Fruit fly (Drosophila melanogaster) whole organism, embryonic: Measurements from ENCODE around the gene CG8236.
A peak's percentile ranks its signal among the peaks of the same experiment; 100 is the strongest.

Experiments
- Aef1 ChIP-seq: fragments of 200-800 bp; sonication (Bioruptor generic); IDR thresholded peaks from 3 replicates; pipeline ENCODE4 v1.3.6; 2022; ENCODE audit warnings: missing biosample characterization, missing genetic modification characterization
- CG10462 ChIP-seq: fragments of 200-800 bp; sonication (Bioruptor generic); optimal IDR thresholded peaks from 2 replicates; lab custom pipeline; 2016; ENCODE audit warnings: missing biosample characterization, missing genetic modification characterization
- CG10959 ChIP-seq: fragments of 200-800 bp; sonication (Bioruptor generic); IDR thresholded peaks from 2 replicates; pipeline ENCODE4 v1.3.6; 2022; ENCODE audit warnings: missing biosample characterization, missing genetic modification characterization
- CG12155 ChIP-seq: fragments of 200-800 bp; sonication (Bioruptor generic); optimal IDR thresholded peaks from 3 replicates; lab custom pipeline; 2016; ENCODE audit warnings: missing biosample characterization, missing genetic modification characterization
- CG12299 ChIP-seq: fragments of 200-800 bp; sonication (Bioruptor generic); optimal IDR thresholded peaks from 2 replicates; lab custom pipeline; 2018; ENCODE audit warnings: missing biosample characterization, mild to moderate bottlenecking, missing genetic modification characterization
- CG13775 ChIP-seq: fragments of 200-800 bp; sonication (Bioruptor generic); optimal IDR thresholded peaks from 3 replicates; lab custom pipeline; 2017; ENCODE audit warnings: missing biosample characterization, mild to moderate bottlenecking, missing genetic modification characterization
- CG1529 ChIP-seq: fragments of 200-800 bp; sonication (Bioruptor generic); optimal IDR thresholded peaks from 3 replicates; lab custom pipeline; 2018; ENCODE audit warnings: missing biosample characterization, missing genetic modification characterization
- CG1602 ChIP-seq: fragments of 200-800 bp; sonication (Bioruptor generic); optimal IDR thresholded peaks from 3 replicates; lab custom pipeline; 2016; ENCODE audit warnings: missing biosample characterization, missing genetic modification characterization
- CG1603 ChIP-seq: fragments of 200-800 bp; sonication (Bioruptor generic); optimal IDR thresholded peaks from 2 replicates; lab custom pipeline; 2019; ENCODE audit warnings: missing biosample characterization, mild to moderate bottlenecking, missing genetic modification characterization, moderate library complexity
- CG18764 ChIP-seq: fragments of 200-800 bp; sonication (Bioruptor generic); optimal IDR thresholded peaks from 3 replicates; lab custom pipeline; 2016; ENCODE audit warnings: missing biosample characterization, missing genetic modification characterization
- CG2202 ChIP-seq: fragments of 200-800 bp; sonication (Bioruptor generic); optimal IDR thresholded peaks from 2 replicates; lab custom pipeline; 2018; ENCODE audit warnings: missing biosample characterization, mild to moderate bottlenecking, missing genetic modification characterization
- CG31224 ChIP-seq: fragments of 200-800 bp; sonication (Bioruptor generic); IDR thresholded peaks from 2 replicates; pipeline ENCODE4 v1.3.6; 2022; ENCODE audit warnings: missing biosample characterization, missing genetic modification characterization
- CG31388 ChIP-seq: fragments of 200-800 bp; sonication (Bioruptor generic); optimal IDR thresholded peaks from 2 replicates; lab custom pipeline; 2016; ENCODE audit warnings: missing biosample characterization, missing genetic modification characterization
- CG3995 ChIP-seq: fragments of 200-800 bp; sonication (Bioruptor generic); optimal IDR thresholded peaks from 3 replicates; lab custom pipeline; 2016; ENCODE audit warnings: missing biosample characterization, missing genetic modification characterization
- CG42726 ChIP-seq: fragments of 200-800 bp; sonication (Bioruptor generic); IDR thresholded peaks from 2 replicates; pipeline ENCODE4 v1.3.6; 2022; ENCODE audit warnings: missing biosample characterization, missing genetic modification characterization; ENCODE audit not compliant: partially characterized antibody
- CG6683 ChIP-seq: fragments of 200-800 bp; sonication (Bioruptor generic); optimal IDR thresholded peaks from 2 replicates; lab custom pipeline; 2017; ENCODE audit warnings: missing biosample characterization, mild to moderate bottlenecking, missing genetic modification characterization, missing genetic modification reagents
- CG6765 ChIP-seq: fragments of 200-800 bp; sonication (Bioruptor generic); optimal IDR thresholded peaks from 3 replicates; lab custom pipeline; 2017; ENCODE audit warnings: missing biosample characterization, mild to moderate bottlenecking, missing genetic modification characterization
- CG8478 ChIP-seq: fragments of >200 bp; optimal IDR thresholded peaks from 2 replicates; lab custom pipeline; 2018
- CG8944 ChIP-seq: fragments of 200-800 bp; sonication (Bioruptor generic); optimal IDR thresholded peaks from 3 replicates; lab custom pipeline; 2016; ENCODE audit warnings: missing biosample characterization, missing genetic modification characterization
- CHES-1-like ChIP-seq: fragments of 200-800 bp; sonication (Bioruptor generic); optimal IDR thresholded peaks from 2 replicates; lab custom pipeline; 2016; ENCODE audit warnings: missing biosample characterization, missing genetic modification characterization
- Chrac-16 ChIP-seq: fragments of 200-800 bp; sonication (Bioruptor generic); optimal IDR thresholded peaks from 3 replicates; lab custom pipeline; 2016; ENCODE audit warnings: missing biosample characterization, missing genetic modification characterization
- CrebB ChIP-seq: fragments of 200-800 bp; sonication (Bioruptor generic); optimal IDR thresholded peaks from 3 replicates; lab custom pipeline; 2018; ENCODE audit warnings: missing biosample characterization, mild to moderate bottlenecking, missing genetic modification characterization
- Eip74EF ChIP-seq, 2 experiments: fragments of 200-800 bp in 1 of 2; fragments of >200 bp in 1 of 2; sonication (Bioruptor generic) in 1 of 2; optimal IDR thresholded peaks; 2 replicates each; lab custom pipeline; 2017 to 2019; ENCODE audit warnings: missing biosample characterization in 2 of 2, missing genetic modification characterization in 2 of 2, mild to moderate bottlenecking in 1 of 2, moderate library complexity in 1 of 2
- Ets65A ChIP-seq: fragments of 200-800 bp; sonication (Bioruptor generic); peaks from one replicate; lab custom pipeline; 2016; ENCODE audit warnings: missing biosample characterization, missing genetic modification characterization
- Hr3 ChIP-seq: fragments of 200-800 bp; sonication (Bioruptor generic); optimal IDR thresholded peaks from 3 replicates; lab custom pipeline; 2016; ENCODE audit warnings: missing biosample characterization, missing genetic modification characterization
- Mad ChIP-seq: fragments of 200-800 bp; sonication (Bioruptor generic); optimal IDR thresholded peaks from 2 replicates; lab custom pipeline; 2016; ENCODE audit warnings: missing biosample characterization, missing genetic modification characterization
- Med ChIP-seq: fragments of 200-800 bp; sonication (Bioruptor generic); peaks from one replicate; lab custom pipeline; 2016; ENCODE audit warnings: missing biosample characterization, missing genetic modification characterization, mild to moderate bottlenecking, inconsistent platforms, moderate library complexity
- Oaz ChIP-seq: fragments of 200-800 bp; sonication (Bioruptor generic); IDR thresholded peaks from 2 replicates; pipeline ENCODE4 v1.3.6; 2022; ENCODE audit warnings: missing biosample characterization, missing genetic modification characterization
- Poxn ChIP-seq: fragments of 200-800 bp; sonication (Bioruptor generic); IDR thresholded peaks from 2 replicates; pipeline ENCODE4 v1.3.6; 2022; ENCODE audit warnings: missing biosample characterization, missing genetic modification characterization
- Ptx1 ChIP-seq: fragments of 200-800 bp; sonication (Bioruptor generic); IDR thresholded peaks from 2 replicates; pipeline ENCODE4 v1.3.6; 2022; ENCODE audit warnings: missing biosample characterization, missing genetic modification characterization
- Rx ChIP-seq: fragments of 200-800 bp; sonication (Bioruptor generic); IDR thresholded peaks from 2 replicates; pipeline ENCODE4 v1.3.6; 2022; ENCODE audit warnings: missing biosample characterization, missing genetic modification characterization
- abd-A ChIP-seq: fragments of 200-800 bp; sonication (Bioruptor generic); optimal IDR thresholded peaks from 3 replicates; lab custom pipeline; 2019; ENCODE audit warnings: missing biosample characterization, mild to moderate bottlenecking, missing genetic modification characterization, moderate library complexity
- bcd ChIP-seq: fragments of 200-800 bp; sonication (Bioruptor generic); optimal IDR thresholded peaks from 2 replicates; lab custom pipeline; 2017; ENCODE audit warnings: missing biosample characterization, mild to moderate bottlenecking, missing genetic modification characterization
- cwo ChIP-seq: fragments of 200-800 bp; sonication (Bioruptor generic); optimal IDR thresholded peaks from 3 replicates; lab custom pipeline; 2017; ENCODE audit warnings: missing biosample characterization, missing genetic modification characterization, mild to moderate bottlenecking, moderate library complexity, missing genetic modification reagents
- dmrt11E ChIP-seq: fragments of 200-800 bp; sonication (Bioruptor generic); optimal IDR thresholded peaks from 3 replicates; lab custom pipeline; 2018; ENCODE audit warnings: missing biosample characterization, mild to moderate bottlenecking, missing genetic modification characterization, moderate library complexity
- emc ChIP-seq: fragments of 200-800 bp; sonication (Bioruptor generic); optimal IDR thresholded peaks from 2 replicates; lab custom pipeline; 2016; ENCODE audit warnings: missing biosample characterization, missing genetic modification characterization
- gce ChIP-seq: fragments of 200-800 bp; sonication (Bioruptor generic); IDR thresholded peaks from 3 replicates; pipeline ENCODE4 v1.3.6; 2022; ENCODE audit warnings: missing biosample characterization, missing genetic modification characterization
- gcm ChIP-seq: fragments of 200-800 bp; sonication (Bioruptor generic); optimal IDR thresholded peaks from 2 replicates; lab custom pipeline; 2019; ENCODE audit warnings: missing biosample characterization, mild to moderate bottlenecking, missing genetic modification characterization, moderate library complexity
- gfzf ChIP-seq: fragments of 200-800 bp; sonication (Bioruptor generic); optimal IDR thresholded peaks from 2 replicates; lab custom pipeline; 2016; ENCODE audit warnings: missing biosample characterization, mild to moderate bottlenecking, missing genetic modification characterization, moderate library complexity
- grau ChIP-seq: fragments of 200-800 bp; optimal IDR thresholded peaks from 3 replicates; lab custom pipeline; 2019; ENCODE audit warnings: missing biosample characterization, mild to moderate bottlenecking, missing genetic modification characterization, moderate library complexity
- gro ChIP-seq: fragments of 200-800 bp; sonication (Bioruptor generic); optimal IDR thresholded peaks from 2 replicates; lab custom pipeline; 2016; ENCODE audit warnings: missing biosample characterization, missing genetic modification characterization
- ind ChIP-seq: fragments of 200-800 bp; sonication (Bioruptor generic); optimal IDR thresholded peaks from 3 replicates; lab custom pipeline; 2016; ENCODE audit warnings: missing biosample characterization, missing genetic modification characterization
- jing ChIP-seq: fragments of 200-800 bp; sonication (Bioruptor generic); optimal IDR thresholded peaks from 2 replicates; lab custom pipeline; 2018; ENCODE audit warnings: missing biosample characterization, mild to moderate bottlenecking, missing genetic modification characterization
- ken ChIP-seq: fragments of 200-800 bp; sonication (Bioruptor generic); IDR thresholded peaks from 3 replicates; pipeline ENCODE4 v1.3.6; 2022; ENCODE audit warnings: missing biosample characterization, missing genetic modification characterization
- maf-S ChIP-seq: fragments of 200-800 bp; sonication (Bioruptor generic); optimal IDR thresholded peaks from 2 replicates; lab custom pipeline; 2016; ENCODE audit warnings: missing biosample characterization, missing genetic modification characterization
- nmo ChIP-seq: fragments of 200-800 bp; sonication (Bioruptor generic); optimal IDR thresholded peaks from 2 replicates; lab custom pipeline; 2018; ENCODE audit warnings: missing biosample characterization, mild to moderate bottlenecking, missing genetic modification characterization, moderate library complexity
- ranshi ChIP-seq: fragments of 200-800 bp; sonication (Bioruptor generic); IDR thresholded peaks from 2 replicates; pipeline ENCODE4 v1.3.6; 2022; ENCODE audit warnings: missing biosample characterization, missing genetic modification characterization
- shn ChIP-seq: fragments of 200-800 bp; sonication (Bioruptor generic); optimal IDR thresholded peaks from 3 replicates; lab custom pipeline; 2016; ENCODE audit warnings: missing biosample characterization, missing genetic modification characterization
- sqz ChIP-seq: fragments of 200-800 bp; sonication (Bioruptor generic); optimal IDR thresholded peaks from 3 replicates; lab custom pipeline; 2018; ENCODE audit warnings: missing biosample characterization, mild to moderate bottlenecking, missing genetic modification characterization
- stc ChIP-seq: fragments of 200-800 bp; sonication (Bioruptor generic); IDR thresholded peaks from 2 replicates; pipeline ENCODE4 v1.3.6; 2022; ENCODE audit warnings: missing biosample characterization, missing genetic modification characterization
- tap ChIP-seq: fragments of 200-800 bp; optimal IDR thresholded peaks from 3 replicates; lab custom pipeline; 2019; ENCODE audit warnings: missing biosample characterization, mild to moderate bottlenecking, missing genetic modification characterization, moderate library complexity
- tin ChIP-seq: fragments of 200-800 bp; sonication (Bioruptor generic); optimal IDR thresholded peaks from 3 replicates; lab custom pipeline; 2016; ENCODE audit warnings: missing biosample characterization, missing genetic modification characterization
- twi ChIP-seq: fragments of 200-800 bp; optimal IDR thresholded peaks from 2 replicates; lab custom pipeline; 2019; ENCODE audit warnings: missing biosample characterization, mild to moderate bottlenecking, missing genetic modification characterization, moderate library complexity

Gene CG8236

dm6 chr3R:8784788-8785187 is 15.6 kb downstream of the CG8236 start (continued):
- no peak for TF ChIP-seq twi (tag; lab: Kevin White, UChicago)
- TF ChIP-seq CG12155 (GFP tag; lab: Kevin White, UChicago): no peak
- TF ChIP-seq dmrt11E: no peak
- TF ChIP-seq Chrac-16 (GFP tag; lab: Kevin White, UChicago): peak; percentile 28
- TF ChIP-seq grau (tag; lab: Kevin White, UChicago): no peak
- no peak for TF ChIP-seq CG42726 (GFP tag; lab: Robert Waterston, UW)
- TF ChIP-seq Aef1 (GFP tag; lab: Robert Waterston, UW): no peak
- no peak for TF ChIP-seq CG13775 (GFP tag; lab: Kevin White, UChicago)
- TF ChIP-seq CG31224 (GFP tag; lab: Robert Waterston, UW): peak; percentile 47; the same call in 1 of the 2 replicates
- TF ChIP-seq gro: no peak
- TF ChIP-seq nmo (GFP tag; lab: Kevin White, UChicago): peak; percentile 22
- TF ChIP-seq CG31388 (GFP tag; lab: Kevin White, UChicago): no peak
- TF ChIP-seq Rx (GFP tag; lab: Robert Waterston, UW): peak; percentile 37; the same call in 1 of the 2 replicates
- no peak for TF ChIP-seq CG6765
- no peak for TF ChIP-seq gcm
- peak; percentile 45; the same call in 1 of the 2 replicates for TF ChIP-seq ranshi (GFP tag; lab: Robert Waterston, UW)
- no peak for TF ChIP-seq CrebB (tag; lab: Kevin White, UChicago)
- TF ChIP-seq CG1603: no peak
- no peak for TF ChIP-seq CG1529 (GFP tag; lab: Kevin White, UChicago)
- TF ChIP-seq bcd (GFP tag; lab: Kevin White, UChicago): peak; percentile 38
- no peak for TF ChIP-seq CG10959 (GFP tag; lab: Robert Waterston, UW)
- TF ChIP-seq tin: peak; percentile 30
- no peak for TF ChIP-seq CG10462
- no peak for TF ChIP-seq CG18764
- TF ChIP-seq shn (GFP tag; lab: Kevin White, UChicago): no peak
- no peak for TF ChIP-seq CG8478
- no peak for TF ChIP-seq jing
- TF ChIP-seq Oaz: peak; percentile 42; the same call in 1 of the 2 replicates
- no peak for TF ChIP-seq Poxn
- no peak for TF ChIP-seq gfzf
- TF ChIP-seq gce: no peak
- TF ChIP-seq Hr3 (GFP tag; lab: Kevin White, UChicago): peak; percentile 5
- no peak for TF ChIP-seq CG8944 (GFP tag; lab: Kevin White, UChicago)
- no peak for TF ChIP-seq Med (GFP tag; lab: Kevin White, UChicago)
- no peak for TF ChIP-seq ind (GFP tag; lab: Kevin White, UChicago)
- TF ChIP-seq tap (tag; lab: Kevin White, UChicago): no peak
- peak; percentile 27; the same call in 1 of the 3 replicates for TF ChIP-seq ken
- TF ChIP-seq CG6683 (GFP tag; lab: Kevin White, UChicago): no peak
- TF ChIP-seq cwo: no peak
- TF ChIP-seq CG12299 (tag; lab: Kevin White, UChicago): no peak
- TF ChIP-seq maf-S (GFP tag; lab: Kevin White, UChicago): no peak
- no peak for TF ChIP-seq emc (GFP tag; lab: Kevin White, UChicago)
- TF ChIP-seq CG1602 (GFP tag; lab: Kevin White, UChicago): peak; percentile 23
- TF ChIP-seq abd-A: no peak
- no peak for TF ChIP-seq Mad (GFP tag; lab: Kevin White, UChicago)
- peak; percentile 85 for TF ChIP-seq Ets65A (GFP tag; lab: Kevin White, UChicago)
- no peak for TF ChIP-seq sqz (GFP tag; lab: Kevin White, UChicago)
- no peak for TF ChIP-seq CHES-1-like (GFP tag; lab: Kevin White, UChicago)
- no peak for TF ChIP-seq stc (GFP tag; lab: Robert Waterston, UW)
- TF ChIP-seq Ptx1 (GFP tag; lab: Robert Waterston, UW): peak; percentile 68
- TF ChIP-seq Eip74EF (GFP tag; optimal IDR thresholded peaks at IDR 0.05; lab: Kevin White, UChicago): no peak
- no peak for TF ChIP-seq CG3995 (GFP tag; lab: Kevin White, UChicago)
- no peak for TF ChIP-seq CG2202 (tag; lab: Kevin White, UChicago)
